Fruit fly (Drosophila melanogaster): Measurements from ENCODE around the gene Nemp.

DNA sequence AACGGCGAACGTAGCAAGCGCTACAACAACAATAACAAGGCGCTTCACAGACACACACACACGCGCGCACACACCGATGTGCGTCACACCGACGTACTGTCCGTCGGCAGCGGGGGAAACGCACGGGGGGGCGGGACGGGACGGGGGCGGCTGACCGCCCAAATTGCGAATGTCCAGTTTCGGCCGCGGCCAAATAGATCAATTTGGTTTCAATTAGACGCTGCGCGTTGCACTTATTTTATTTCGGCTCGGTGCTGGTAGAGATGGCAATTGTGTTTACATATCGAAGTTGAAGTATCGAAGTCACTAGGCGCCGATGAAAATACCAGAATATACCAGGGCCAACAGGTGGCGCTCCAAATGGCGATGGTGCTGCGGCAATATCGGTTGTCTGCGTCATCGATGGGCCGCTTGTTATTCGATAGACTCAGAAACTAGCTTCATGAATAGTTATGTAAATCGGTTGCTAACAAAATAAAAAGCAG lies 17.7 kb downstream of the Nemp start, which contains the start of gene Rok:
- TF ChIP-seq sug (tag; optimal IDR thresholded peaks at IDR 0.05) (no peak), Dref (GFP tag; IDR thresholded peaks at IDR 0.05) (peak; percentile 85), CG30431 (GFP tag; optimal IDR thresholded peaks at IDR 0.05) (no peak), D19A (tag; optimal IDR thresholded peaks at IDR 0.05) (no peak), CG3847 (GFP tag; IDR thresholded peaks at IDR 0.05) (no peak), psq (GFP tag; optimal IDR thresholded peaks at IDR 0.05) (no peak), Ssrp (tag; optimal IDR thresholded peaks at IDR 0.05) (no peak), kay (GFP tag; optimal IDR thresholded peaks at IDR 0.05) (no peak), CG12391 (tag; optimal IDR thresholded peaks at IDR 0.05) (no peak), Lhr (GFP tag; optimal IDR thresholded peaks at IDR 0.05) (no peak), ci (GFP tag; IDR thresholded peaks at IDR 0.05) (peak; percentile 11; the same call in 1 of the 3 replicates)

All from whole organism, embryonic.